Worm (Caenorhabditis elegans): ENCODE results near the gene cal-1.

cal-1 gene

ce11 chrV:12506185-12506584 is 10.9 kb downstream of the cal-1 start, which contains the start of gene nlp-46:
nlp-46 (minus strand) TSS chrV:12506285.
- no peak for TF ChIP-seq nhr-76 (tag; optimal IDR thresholded peaks at IDR 0.05)
- TF ChIP-seq nhr-67 (tag; optimal IDR thresholded peaks at IDR 0.05), result no peak
- no peak for TF ChIP-seq unc-39 (tag; optimal IDR thresholded peaks at IDR 0.05)
- TF ChIP-seq ztf-11 (tag; optimal IDR thresholded peaks at IDR 0.05), result no peak
- no peak for TF ChIP-seq ZK546.5 (tag; optimal IDR thresholded peaks at IDR 0.05)
- TF ChIP-seq nhr-77 (tag; optimal IDR thresholded peaks at IDR 0.05), result no peak
- TF ChIP-seq mml-1 (tag; optimal IDR thresholded peaks at IDR 0.05), result no peak
- no peak for TF ChIP-seq fkh-10 (GFP tag; optimal IDR thresholded peaks at IDR 0.05)
- no peak for TF ChIP-seq hmg-11 (tag; optimal IDR thresholded peaks at IDR 0.05)
- no peak for TF ChIP-seq egl-27 (tag; optimal IDR thresholded peaks at IDR 0.05)
- TF ChIP-seq nfya-1 (tag; optimal IDR thresholded peaks at IDR 0.05; ENCODE audit: insufficient read depth), result no peak
- TF ChIP-seq daf-12 (tag; optimal IDR thresholded peaks at IDR 0.05), result no peak
- no peak for TF ChIP-seq lin-39 (tag; optimal IDR thresholded peaks at IDR 0.05)
- no peak for TF ChIP-seq tbx-2 (tag; optimal IDR thresholded peaks at IDR 0.05)
- TF ChIP-seq elt-2 (tag; optimal IDR thresholded peaks at IDR 0.05), result no peak

ce11 chrV:12505730-12506129 is 11.3 kb downstream of the cal-1 start:
- no peak for TF ChIP-seq nhr-23 (tag; optimal IDR thresholded peaks at IDR 0.05)
- no peak for TF ChIP-seq jun-1 (tag; optimal IDR thresholded peaks at IDR 0.05)
- no peak for TF ChIP-seq egl-27 (tag; optimal IDR thresholded peaks at IDR 0.05)
- TF ChIP-seq elt-1 (tag; optimal IDR thresholded peaks at IDR 0.05), result no peak
- TF ChIP-seq ceh-28 (tag; optimal IDR thresholded peaks at IDR 0.05), result no peak
- no peak for TF ChIP-seq fkh-10 (GFP tag; optimal IDR thresholded peaks at IDR 0.05)
- TF ChIP-seq nfya-1 (tag; optimal IDR thresholded peaks at IDR 0.05; ENCODE audit: insufficient read depth), result peak; percentile 54
- TF ChIP-seq aly-2 (tag; optimal IDR thresholded peaks at IDR 0.05), result no peak
- no peak for TF ChIP-seq ceh-16 (tag; optimal IDR thresholded peaks at IDR 0.05)

ce11 chrV:12503494-12503893 is 13.6 kb downstream of the cal-1 start, which contains the start of gene T28H10.1:
T28H10.1 (plus strand) TSS chrV:12503794.
- TF ChIP-seq nhr-76 (tag; optimal IDR thresholded peaks at IDR 0.05) (no peak), egl-27 (tag; optimal IDR thresholded peaks at IDR 0.05) (no peak), nhr-11 (tag; optimal IDR thresholded peaks at IDR 0.05) (no peak), R02D3.7 (tag; optimal IDR thresholded peaks at IDR 0.05) (no peak), ZK546.5 (tag; optimal IDR thresholded peaks at IDR 0.05) (no peak), ztf-4 (tag; optimal IDR thresholded peaks at IDR 0.05) (no peak), fkh-10 (GFP tag; optimal IDR thresholded peaks at IDR 0.05) (no peak), hmg-11 (tag; optimal IDR thresholded peaks at IDR 0.05) (no peak), lin-15B (tag; optimal IDR thresholded peaks at IDR 0.05) (no peak), lsy-12 (tag; optimal IDR thresholded peaks at IDR 0.05) (no peak), elt-1 (tag; optimal IDR thresholded peaks at IDR 0.05) (no peak), fkh-2 (tag; optimal IDR thresholded peaks at IDR 0.05) (no peak), nhr-25 (tag; optimal IDR thresholded peaks at IDR 0.05) (no peak), sea-2 (GFP tag; optimal IDR thresholded peaks at IDR 0.05) (no peak), skn-1 (tag; optimal IDR thresholded peaks at IDR 0.05) (no peak), ceh-82 (tag; optimal IDR thresholded peaks at IDR 0.05) (no peak), ceh-9 (tag; optimal IDR thresholded peaks at IDR 0.05) (no peak), pqm-1 (tag; optimal IDR thresholded peaks at IDR 0.05) (no peak)

- peak; percentile 76 for TF ChIP-seq lin-15B (tag; optimal IDR thresholded peaks at IDR 0.05)
- peak; percentile 40 for TF ChIP-seq lin-39 (tag; optimal IDR thresholded peaks at IDR 0.05)
- TF ChIP-seq hmg-11 (tag; optimal IDR thresholded peaks at IDR 0.05), result peak; percentile 68
- no peak for TF ChIP-seq ama-1 (optimal IDR thresholded peaks at IDR 0.05)
- peak; percentile 47 for TF ChIP-seq jun-1 (tag; optimal IDR thresholded peaks at IDR 0.05)
- peak; percentile 83 for TF ChIP-seq nhr-23 (tag; optimal IDR thresholded peaks at IDR 0.05)
- no peak for TF ChIP-seq nhr-76 (tag; optimal IDR thresholded peaks at IDR 0.05)
- no peak for TF ChIP-seq nhr-77 (tag; optimal IDR thresholded peaks at IDR 0.05)
- TF ChIP-seq snpc-4 (tag; optimal IDR thresholded peaks at IDR 0.05), result peak; percentile 91
- peak; percentile 83 for TF ChIP-seq nfya-1 (tag; optimal IDR thresholded peaks at IDR 0.05; ENCODE audit: insufficient read depth)
- peak; percentile 22 for TF ChIP-seq nhr-43 (tag; optimal IDR thresholded peaks at IDR 0.05; ENCODE audit: poor library complexity, severe bottlenecking)
- TF ChIP-seq pha-4 (tag; optimal IDR thresholded peaks at IDR 0.05), result peak; percentile 92
- TF ChIP-seq unc-62 (GFP tag; optimal IDR thresholded peaks at IDR 0.05), result no peak
- TF ChIP-seq nhr-25 (tag; optimal IDR thresholded peaks at IDR 0.05), result peak; percentile 24
- TF ChIP-seq nhr-28 (tag; optimal IDR thresholded peaks at IDR 0.05), result no peak
- peak; percentile 35 for TF ChIP-seq elt-2 (tag; optimal IDR thresholded peaks at IDR 0.05)
- peak; percentile 36 for TF ChIP-seq lsy-12 (tag; optimal IDR thresholded peaks at IDR 0.05)
- TF ChIP-seq ceh-82 (tag; optimal IDR thresholded peaks at IDR 0.05), result peak; percentile 38
- TF ChIP-seq fkh-10 (GFP tag; optimal IDR thresholded peaks at IDR 0.05), result no peak
- peak; percentile 13 for TF ChIP-seq pqm-1 (tag; optimal IDR thresholded peaks at IDR 0.05)
- peak; percentile 92 for TF ChIP-seq ceh-28 (tag; optimal IDR thresholded peaks at IDR 0.05)
- TF ChIP-seq sea-2 (GFP tag; optimal IDR thresholded peaks at IDR 0.05), result no peak
- no peak for TF ChIP-seq elt-1 (tag; optimal IDR thresholded peaks at IDR 0.05)
- TF ChIP-seq egl-5 (tag; optimal IDR thresholded peaks at IDR 0.05), result peak; percentile 55
- TF ChIP-seq skn-1 (tag; optimal IDR thresholded peaks at IDR 0.05), result peak; percentile 42
- TF ChIP-seq tbx-2 (tag; optimal IDR thresholded peaks at IDR 0.05), result peak; percentile 73
- no peak for TF ChIP-seq mdl-1 (tag; optimal IDR thresholded peaks at IDR 0.05)
Observed at ce11 chrV:12497725-12498263, 19.3 kb downstream of the cal-1 start, which contains the start of the genes W04D2.4 and rbm-25. W04D2.4 (minus strand) TSS chrV:12497755. rbm-25 (plus strand) TSS chrV:12498213.

Measured in whole organism, L3 larva.